Worm (Caenorhabditis elegans): ENCODE data around the gene E02C12.12.

DNA sequence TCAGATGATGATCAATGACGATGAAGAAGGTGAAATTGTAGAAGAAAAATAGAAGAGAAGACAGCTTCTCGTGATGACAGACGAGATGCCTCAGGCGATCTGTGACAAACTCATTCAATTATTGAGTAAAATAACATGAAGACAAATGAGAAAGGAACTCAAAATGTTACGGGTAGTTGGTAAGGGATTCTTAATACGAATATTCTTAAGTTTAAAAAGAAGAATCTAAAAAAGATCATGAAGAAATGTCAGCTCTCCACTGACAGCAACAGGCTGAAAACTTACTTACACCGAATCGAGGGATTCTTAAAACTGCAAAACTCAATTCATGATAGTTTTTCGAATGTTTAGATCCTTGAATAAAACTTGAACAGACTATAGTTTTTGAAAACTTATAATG is 32.4 kb upstream of the E02C12.12 start, which contains the start of gene F36D4.4:
- TF ChIP-seq ceh-13 (GFP tag; optimal IDR thresholded peaks at IDR 0.05) (no peak), scrt-1 (GFP tag; IDR thresholded peaks at IDR 0.05) (no peak), ets-7 (tag; optimal IDR thresholded peaks at IDR 0.05) (no peak), hmbx-1 (tag; optimal IDR thresholded peaks at IDR 0.05) (no peak), ama-1 (optimal IDR thresholded peaks at IDR 0.05) (no peak)
